Fruit fly (Drosophila melanogaster): Measurements from ENCODE around the gene CG42264.

The CG42264 gene

dm6 chrX:5745840-5746815 is 30.3 kb downstream of the CG42264 start (continued):
- TF ChIP-seq CG5180 (GFP tag; optimal IDR thresholded peaks at IDR 0.05), result peak; percentile 63
- no peak for TF ChIP-seq inv (GFP tag; IDR thresholded peaks at IDR 0.05; ENCODE audit: partially characterized antibody)
- TF ChIP-seq B-H1 (GFP tag; IDR thresholded peaks at IDR 0.05), result peak; percentile 61
- peak; percentile 65 for TF ChIP-seq Blimp-1 (GFP tag; optimal IDR thresholded peaks at IDR 0.05)
- peak; percentile 18 for TF ChIP-seq CG1647 (GFP tag; optimal IDR thresholded peaks at IDR 0.05)
- peak; percentile 63 to 77 for TF ChIP-seq bsh (GFP tag; optimal IDR thresholded peaks at IDR 0.05)
- TF ChIP-seq CG2116 (GFP tag; optimal IDR thresholded peaks at IDR 0.05), result peak; percentile 98
- peak; percentile 64 for TF ChIP-seq mirr (GFP tag; optimal IDR thresholded peaks at IDR 0.05)
- peak; percentile 40 for TF ChIP-seq wek (GFP tag; optimal IDR thresholded peaks at IDR 0.05)
- peak; percentile 79 for TF ChIP-seq CG17359 (tag; optimal IDR thresholded peaks at IDR 0.05)
- peak; percentile 73 for TF ChIP-seq Optix (GFP tag; IDR thresholded peaks at IDR 0.05)
- peak; percentile 60 for TF ChIP-seq CG12299 (tag; optimal IDR thresholded peaks at IDR 0.05)
- TF ChIP-seq jigr1 (GFP tag; IDR thresholded peaks at IDR 0.05), result no peak
- TF ChIP-seq caup (GFP tag; optimal IDR thresholded peaks at IDR 0.05; ENCODE audit: severe bottlenecking), result peak; percentile 71
- no peak for TF ChIP-seq repo (GFP tag; optimal IDR thresholded peaks at IDR 0.05)
- TF ChIP-seq CG4282 (GFP tag; optimal IDR thresholded peaks at IDR 0.05), result no peak
- no peak for TF ChIP-seq CG10462 (GFP tag; optimal IDR thresholded peaks at IDR 0.05)
- TF ChIP-seq CG11093 (GFP tag; IDR thresholded peaks at IDR 0.05), result peak; percentile 67; the same call in 2 of the 3 replicates
- peak; percentile 49 for TF ChIP-seq trh (GFP tag; optimal IDR thresholded peaks at IDR 0.05)
- TF ChIP-seq CG10979 (tag; optimal IDR thresholded peaks at IDR 0.05), result peak; percentile 61
- TF ChIP-seq HLH4C (GFP tag; IDR thresholded peaks at IDR 0.05; ENCODE audit: partially characterized antibody), result peak; percentile 60
- no peak for TF ChIP-seq CG10959 (GFP tag; IDR thresholded peaks at IDR 0.05)
- peak; percentile 67 for TF ChIP-seq phol (tag; optimal IDR thresholded peaks at IDR 0.05)
- TF ChIP-seq unc-4 (GFP tag; IDR thresholded peaks at IDR 0.05; ENCODE audit: partially characterized antibody), result peak; percentile 15; the same call in 1 of the 2 replicates
- TF ChIP-seq tna (GFP tag; IDR thresholded peaks at IDR 0.05; ENCODE audit: partially characterized antibody), result no peak
- peak; percentile 62 for TF ChIP-seq Aef1 (GFP tag; IDR thresholded peaks at IDR 0.05)
- TF ChIP-seq CG18476 (GFP tag; optimal IDR thresholded peaks at IDR 0.05), result no peak
- peak; percentile 61 for TF ChIP-seq al (GFP tag; IDR thresholded peaks at IDR 0.05)
- TF ChIP-seq CG17361 (GFP tag; IDR thresholded peaks at IDR 0.05), result peak; percentile 66; the same call in 2 of the 3 replicates
- no peak for TF ChIP-seq HmgD (GFP tag; optimal IDR thresholded peaks at IDR 0.05)
- TF ChIP-seq CG34224 (GFP tag; IDR thresholded peaks at IDR 0.05; ENCODE audit: partially characterized antibody), result no peak
- no peak for TF ChIP-seq CG16813 (GFP tag; IDR thresholded peaks at IDR 0.05; ENCODE audit: partially characterized antibody)
- TF ChIP-seq CG2129 (GFP tag; IDR thresholded peaks at IDR 0.05; ENCODE audit: partially characterized antibody), result no peak
- TF ChIP-seq Hr78 (GFP tag; optimal IDR thresholded peaks at IDR 0.05), result peak in 1 of 2 experiments; percentile 30
- TF ChIP-seq MTF-1 (GFP tag; optimal IDR thresholded peaks at IDR 0.05; ENCODE audit: borderline replicate concordance), result peak; percentile 22
- TF ChIP-seq CG4360 (GFP tag; IDR thresholded peaks at IDR 0.05), result peak; percentile 52
- TF ChIP-seq CG34376 (GFP tag; optimal IDR thresholded peaks at IDR 0.05), result peak; percentile 55
- TF ChIP-seq CG11560 (tag; IDR thresholded peaks at IDR 0.05), result peak; percentile 46; the same call in 1 of the 3 replicates
- no peak for TF ChIP-seq zf30C (GFP tag; optimal IDR thresholded peaks at IDR 0.05)
- peak; percentile 82 for TF ChIP-seq Xrp1 (GFP tag; IDR thresholded peaks at IDR 0.05)
- TF ChIP-seq CG18011 (GFP tag; optimal IDR thresholded peaks at IDR 0.05), result peak; percentile 35
- peak; percentile 36; the same call in 1 of the 3 replicates for TF ChIP-seq sr (GFP tag; IDR thresholded peaks at IDR 0.05)
- TF ChIP-seq CG13775 (GFP tag; optimal IDR thresholded peaks at IDR 0.05), result peak; percentile 64
- no peak for TF ChIP-seq CG10565 (GFP tag; optimal IDR thresholded peaks at IDR 0.05)
- TF ChIP-seq tll (GFP tag; optimal IDR thresholded peaks at IDR 0.05), result no peak
- peak; percentile 53 for TF ChIP-seq CG17568 (GFP tag; optimal IDR thresholded peaks at IDR 0.05)
